Worm (Caenorhabditis elegans): ENCODE results near the gene F14E5.8.

DNA sequence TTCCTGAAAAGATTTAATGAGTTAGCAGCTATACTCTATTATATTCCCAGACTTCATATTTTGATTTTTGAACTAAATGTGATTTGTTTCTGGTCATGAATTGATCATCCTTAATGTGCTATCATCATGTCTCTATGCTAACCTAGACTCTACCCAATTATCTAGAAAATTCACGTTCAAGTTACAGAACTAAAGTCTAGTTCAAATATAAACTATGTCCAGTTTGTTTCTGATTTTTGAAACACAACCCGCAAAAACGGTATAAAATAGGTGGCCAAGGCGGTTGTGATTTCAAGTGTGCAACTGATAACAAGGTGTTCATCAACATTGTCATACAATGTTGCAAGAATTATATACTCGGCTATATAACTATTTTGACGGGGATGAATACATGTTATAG lies 29.1 kb upstream of the F14E5.8 start, which contains the start of gene F49E12.10:
- TF ChIP-seq tlp-1 (tag; optimal IDR thresholded peaks at IDR 0.05) (no peak), nhr-11 (tag; optimal IDR thresholded peaks at IDR 0.05) (no peak), zag-1 (tag; optimal IDR thresholded peaks at IDR 0.05) (no peak)
